Fruit fly (Drosophila melanogaster): Measurements from ENCODE around the gene ogre.

Gene ogre

dm6 chrX:7000444-7001134 is 9.5 kb upstream of the ogre start:
- TF ChIP-seq Vsx2 (GFP tag; optimal IDR thresholded peaks at IDR 0.05; ENCODE audit: partially characterized antibody): peak; percentile 63
- no peak for TF ChIP-seq Jra (GFP tag; optimal IDR thresholded peaks at IDR 0.05)
- TF ChIP-seq psq (GFP tag; optimal IDR thresholded peaks at IDR 0.05): peak; percentile 55
- no peak for TF ChIP-seq Dfd (GFP tag; optimal IDR thresholded peaks at IDR 0.05)
- TF ChIP-seq N (GFP tag; optimal IDR thresholded peaks at IDR 0.05): no peak
- TF ChIP-seq tai (GFP tag; optimal IDR thresholded peaks at IDR 0.05): peak; percentile 25
- TF ChIP-seq Sp1 (GFP tag; optimal IDR thresholded peaks at IDR 0.05): peak; percentile 29
- no peak for TF ChIP-seq Mio (GFP tag; optimal IDR thresholded peaks at IDR 0.05)
- TF ChIP-seq Dif (GFP tag; optimal IDR thresholded peaks at IDR 0.05; ENCODE audit: partially characterized antibody): peak; percentile 51
- TF ChIP-seq brk (GFP tag; optimal IDR thresholded peaks at IDR 0.05): no peak
- TF ChIP-seq usp (GFP tag; optimal IDR thresholded peaks at IDR 0.05): no peak
- no peak for TF ChIP-seq Abd-B (GFP tag; optimal IDR thresholded peaks at IDR 0.05)
- TF ChIP-seq h (GFP tag; optimal IDR thresholded peaks at IDR 0.05): no peak
- TF ChIP-seq woc (GFP tag; optimal IDR thresholded peaks at IDR 0.05): peak; percentile 86
- TF ChIP-seq dl (GFP tag; optimal IDR thresholded peaks at IDR 0.05; ENCODE audit: insufficient read depth in 1 of 2, partially characterized antibody in 2 of 2): peak; percentile 19 to 20
- TF ChIP-seq fru (GFP tag; optimal IDR thresholded peaks at IDR 0.05): peak; percentile 57

- TF ChIP-seq sv (GFP tag; optimal IDR thresholded peaks at IDR 0.05) (no peak), CG32264 (GFP tag; optimal IDR thresholded peaks at IDR 0.05) (no peak), br (GFP tag; optimal IDR thresholded peaks at IDR 0.05) (no peak), Rel (GFP tag; optimal IDR thresholded peaks at IDR 0.05) (peak; percentile 74), Rel (tag; optimal IDR thresholded peaks at IDR 0.05) (peak; percentile 70), Jra (GFP tag; optimal IDR thresholded peaks at IDR 0.05) (peak; percentile 58), h (GFP tag; optimal IDR thresholded peaks at IDR 0.05) (peak; percentile 54), rgr (GFP tag; optimal IDR thresholded peaks at IDR 0.05) (peak; percentile 31), sage (GFP tag; optimal IDR thresholded peaks at IDR 0.05) (no peak), Dif (GFP tag; optimal IDR thresholded peaks at IDR 0.05; ENCODE audit: partially characterized antibody) (peak; percentile 70), jim (GFP tag; optimal IDR thresholded peaks at IDR 0.05) (peak; percentile 62), CrebA (GFP tag; optimal IDR thresholded peaks at IDR 0.05; ENCODE audit: borderline replicate concordance) (peak; percentile 46), Vsx2 (GFP tag; optimal IDR thresholded peaks at IDR 0.05; ENCODE audit: partially characterized antibody) (peak; percentile 83), psq (GFP tag; optimal IDR thresholded peaks at IDR 0.05) (no peak), Hr83 (GFP tag; optimal IDR thresholded peaks at IDR 0.05; ENCODE audit: poor library complexity, severe bottlenecking) (peak; percentile 70), Sp1 (GFP tag; optimal IDR thresholded peaks at IDR 0.05) (peak; percentile 22), fru (GFP tag; optimal IDR thresholded peaks at IDR 0.05) (peak; percentile 26), dl (GFP tag; optimal IDR thresholded peaks at IDR 0.05; ENCODE audit: insufficient read depth in 1 of 2, partially characterized antibody in 2 of 2) (peak; percentile 45 to 63), Hnf4 (GFP tag; optimal IDR thresholded peaks at IDR 0.05) (peak; percentile 78), OdsH (GFP tag; optimal IDR thresholded peaks at IDR 0.05) (peak; percentile 8), GATAd (GFP tag; optimal IDR thresholded peaks at IDR 0.05) (no peak), tai (GFP tag; optimal IDR thresholded peaks at IDR 0.05) (no peak)
Observed at dm6 chrX:6998492-6998852, 7.4 kb upstream of the ogre start, which contains the start of gene Inx2. Inx2 (plus strand) TSS chrX:6998672.

dm6 chrX:6997653-6998491 is 6.8 kb upstream of the ogre start:
- peak; percentile 18 for TF ChIP-seq Hr83 (GFP tag; optimal IDR thresholded peaks at IDR 0.05; ENCODE audit: poor library complexity, severe bottlenecking)
- peak; percentile 76 for TF ChIP-seq ey (GFP tag; optimal IDR thresholded peaks at IDR 0.05)
- peak in 1 of 2 experiments; percentile 74 for TF ChIP-seq foxo (GFP tag; optimal IDR thresholded peaks at IDR 0.05)
- TF ChIP-seq fru (GFP tag; optimal IDR thresholded peaks at IDR 0.05): peak; percentile 79
- TF ChIP-seq Vsx2 (GFP tag; optimal IDR thresholded peaks at IDR 0.05; ENCODE audit: partially characterized antibody): no peak
- peak; percentile 69 for TF ChIP-seq CG9705 (GFP tag; optimal IDR thresholded peaks at IDR 0.05)
- peak; percentile 65 for TF ChIP-seq br (GFP tag; optimal IDR thresholded peaks at IDR 0.05)
- TF ChIP-seq usp (GFP tag; optimal IDR thresholded peaks at IDR 0.05): no peak
- peak; percentile 80 for TF ChIP-seq h (GFP tag; optimal IDR thresholded peaks at IDR 0.05)
- TF ChIP-seq N (GFP tag; optimal IDR thresholded peaks at IDR 0.05): no peak
- TF ChIP-seq Sp1 (GFP tag; optimal IDR thresholded peaks at IDR 0.05): peak; percentile 83
- peak; percentile 77 for TF ChIP-seq rgr (GFP tag; optimal IDR thresholded peaks at IDR 0.05)
- TF ChIP-seq Dfd (GFP tag; optimal IDR thresholded peaks at IDR 0.05): no peak
- TF ChIP-seq woc (GFP tag; optimal IDR thresholded peaks at IDR 0.05): peak; percentile 73
- peak; percentile 53 for TF ChIP-seq Hnf4 (GFP tag; optimal IDR thresholded peaks at IDR 0.05)
- TF ChIP-seq dmrt93B (GFP tag; optimal IDR thresholded peaks at IDR 0.05): peak; percentile 79
- TF ChIP-seq OdsH (GFP tag; optimal IDR thresholded peaks at IDR 0.05): peak; percentile 66
- TF ChIP-seq psq (GFP tag; optimal IDR thresholded peaks at IDR 0.05): peak; percentile 75
- TF ChIP-seq Mio (GFP tag; optimal IDR thresholded peaks at IDR 0.05): no peak
- TF ChIP-seq Rel (GFP tag; optimal IDR thresholded peaks at IDR 0.05): no peak
- peak; percentile 4 for TF ChIP-seq Rel (tag; optimal IDR thresholded peaks at IDR 0.05)
- TF ChIP-seq dsf (GFP tag; optimal IDR thresholded peaks at IDR 0.05; ENCODE audit: borderline replicate concordance): no peak
- TF ChIP-seq HLH106 (tag; optimal IDR thresholded peaks at IDR 0.05): peak; percentile 88
- peak in 1 of 2 experiments; percentile 51 for TF ChIP-seq dl (GFP tag; optimal IDR thresholded peaks at IDR 0.05; ENCODE audit: insufficient read depth in 1 of 2, partially characterized antibody in 2 of 2)
- TF ChIP-seq brk (GFP tag; optimal IDR thresholded peaks at IDR 0.05): peak; percentile 33
- no peak for TF ChIP-seq sage (GFP tag; optimal IDR thresholded peaks at IDR 0.05)
- peak; percentile 34 for TF ChIP-seq CG32264 (GFP tag; optimal IDR thresholded peaks at IDR 0.05)
